Fruit fly (Drosophila melanogaster): ENCODE results near the gene TP53INP.

The TP53INP gene

dm6 chr3L:4375675-4376366 lies 30.9 kb upstream of the TP53INP start (continued):
- TF ChIP-seq ci (GFP tag; IDR thresholded peaks at IDR 0.05) (0 out of 3 replicates have a peak, but pooled peaks have one; percentile 28), esg (GFP tag; conservative IDR thresholded peaks at IDR 0.05) (peak; percentile 37; the same call in 1 of the 2 replicates), CG30403 (GFP tag; optimal IDR thresholded peaks at IDR 0.05) (peak; percentile 20), CG7556 (GFP tag; optimal IDR thresholded peaks at IDR 0.05) (peak; percentile 23), CG12391 (tag; optimal IDR thresholded peaks at IDR 0.05) (peak; percentile 2), phol (tag; optimal IDR thresholded peaks at IDR 0.05) (peak; percentile 35), CG3281 (GFP tag; optimal IDR thresholded peaks at IDR 0.05) (peak; percentile 9), CG4617 (GFP tag; optimal IDR thresholded peaks at IDR 0.05; ENCODE audit: borderline replicate concordance) (no peak), Xrp1 (GFP tag; IDR thresholded peaks at IDR 0.05) (peak; percentile 57), CG15514 (GFP tag; optimal IDR thresholded peaks at IDR 0.05) (no peak), CG15601 (tag; optimal IDR thresholded peaks at IDR 0.05) (no peak), Ada2b (GFP tag; IDR thresholded peaks at IDR 0.05) (peak; percentile 42; the same call in 1 of the 2 replicates), crc (GFP tag; optimal IDR thresholded peaks at IDR 0.05) (no peak), dpn (GFP tag; optimal IDR thresholded peaks at IDR 0.05) (peak in 1 of 2 experiments; percentile 1), CG10979 (tag; optimal IDR thresholded peaks at IDR 0.05) (peak; percentile 29), bsh (GFP tag; optimal IDR thresholded peaks at IDR 0.05) (peak in 1 of 2 experiments; percentile 21), MTF-1 (GFP tag; optimal IDR thresholded peaks at IDR 0.05; ENCODE audit: borderline replicate concordance) (no peak), H2.0 (GFP tag; IDR thresholded peaks at IDR 0.05) (peak; percentile 39), CG4404 (GFP tag; IDR thresholded peaks at IDR 0.05) (0 out of 2 replicates have a peak, but pooled peaks have one; percentile 8), D19B (GFP tag; optimal IDR thresholded peaks at IDR 0.05) (no peak), tap (tag; optimal IDR thresholded peaks at IDR 0.05) (peak; percentile 17), eve (GFP tag; optimal IDR thresholded peaks at IDR 0.05) (peak in 1 of 2 experiments; percentile 12), BEAF-32 (GFP tag; optimal IDR thresholded peaks at IDR 0.05) (no peak), Dip3 (GFP tag; optimal IDR thresholded peaks at IDR 0.05) (no peak), Ssrp (tag; optimal IDR thresholded peaks at IDR 0.05) (peak; percentile 0), Oaz (GFP tag; IDR thresholded peaks at IDR 0.05) (0 out of 2 replicates have a peak, but pooled peaks have one; percentile 37), CG12219 (GFP tag; optimal IDR thresholded peaks at IDR 0.05) (no peak), CG9817 (tag; optimal IDR thresholded peaks at IDR 0.05) (peak; percentile 14), CG12236 (GFP tag; optimal IDR thresholded peaks at IDR 0.05) (no peak)

dm6 chr3L:4377496-4377895 lies 29.2 kb upstream of the TP53INP start:
- TF ChIP-seq HLH4C (GFP tag; IDR thresholded peaks at IDR 0.05; ENCODE audit: partially characterized antibody): no peak
- 0 out of 2 replicates have a peak, but pooled peaks have one; percentile 5 for TF ChIP-seq ssp (GFP tag; IDR thresholded peaks at IDR 0.05)
- TF ChIP-seq CG13624 (GFP tag; optimal IDR thresholded peaks at IDR 0.05): no peak
- TF ChIP-seq Hr3 (GFP tag; optimal IDR thresholded peaks at IDR 0.05): no peak
- no peak for TF ChIP-seq CG10979 (tag; optimal IDR thresholded peaks at IDR 0.05)
- TF ChIP-seq en (GFP tag; optimal IDR thresholded peaks at IDR 0.05): no peak
- no peak for TF ChIP-seq ato (GFP tag; IDR thresholded peaks at IDR 0.05; ENCODE audit: partially characterized antibody)
- TF ChIP-seq corto (GFP tag; optimal IDR thresholded peaks at IDR 0.05): no peak
- TF ChIP-seq CG9932 (GFP tag; IDR thresholded peaks at IDR 0.05): 0 out of 2 replicates have a peak, but pooled peaks have one; percentile 28
- TF ChIP-seq E2f2 (GFP tag; IDR thresholded peaks at IDR 0.05): no peak
- no peak for TF ChIP-seq CG3065 (GFP tag; optimal IDR thresholded peaks at IDR 0.05)
- TF ChIP-seq knrl (GFP tag; IDR thresholded peaks at IDR 0.05; ENCODE audit: partially characterized antibody): 0 out of 3 replicates have a peak, but pooled peaks have one; percentile 8
- peak; percentile 46 for TF ChIP-seq Blimp-1 (GFP tag; optimal IDR thresholded peaks at IDR 0.05)
- TF ChIP-seq CG15269 (tag; optimal IDR thresholded peaks at IDR 0.05): no peak
- no peak for TF ChIP-seq CG10366 (GFP tag; IDR thresholded peaks at IDR 0.05)
- TF ChIP-seq grn (GFP tag; optimal IDR thresholded peaks at IDR 0.05): no peak
- no peak for TF ChIP-seq dimm (GFP tag; IDR thresholded peaks at IDR 0.05)
- no peak for TF ChIP-seq sd (tag; optimal IDR thresholded peaks at IDR 0.05)
- no peak for TF ChIP-seq sim (GFP tag; IDR thresholded peaks at IDR 0.05)
- TF ChIP-seq Oaz (GFP tag; IDR thresholded peaks at IDR 0.05): 0 out of 2 replicates have a peak, but pooled peaks have one; percentile 19
- no peak for TF ChIP-seq ind (GFP tag; optimal IDR thresholded peaks at IDR 0.05)
- no peak for TF ChIP-seq Rx (GFP tag; IDR thresholded peaks at IDR 0.05)
- TF ChIP-seq ci (GFP tag; IDR thresholded peaks at IDR 0.05): 0 out of 3 replicates have a peak, but pooled peaks have one; percentile 34
